Worm (Caenorhabditis elegans) whole organism, late embryonic: ENCODE data around the gene F28F5.6.

ENCODE experiments used
- C08G9.2 ChIP-seq: sonication (generic microtip); optimal IDR thresholded peaks from 2 replicates; lab custom pipeline; 2016; ENCODE audit warnings: mild to moderate bottlenecking, missing genetic modification characterization, moderate library complexity, missing compliant biosample characterization
- C38D4.7 ChIP-seq: fragments of 200-800 bp; sonication (Bioruptor generic); optimal IDR thresholded peaks from 2 replicates; lab custom pipeline; 2018; ENCODE audit warnings: mild to moderate bottlenecking, missing genetic modification characterization, moderate library complexity, missing compliant biosample characterization
- K02D7.2 ChIP-seq: sonication (generic microtip); optimal IDR thresholded peaks from 2 replicates; lab custom pipeline; 2017; ENCODE audit warnings: mild to moderate bottlenecking, missing genetic modification characterization, missing compliant biosample characterization
- K09A11.1 ChIP-seq: sonication (generic microtip); optimal IDR thresholded peaks from 2 replicates; lab custom pipeline; 2017; ENCODE audit warnings: antibody characterized with exemption, mild to moderate bottlenecking, missing genetic modification characterization, missing compliant biosample characterization; ENCODE audit not compliant: insufficient read depth
- T23F11.4 ChIP-seq: fragments of 200-800 bp; sonication (Bioruptor generic); optimal IDR thresholded peaks from 2 replicates; lab custom pipeline; 2018; ENCODE audit warnings: mild to moderate bottlenecking, missing genetic modification characterization, missing compliant biosample characterization
- ahr-1 ChIP-seq: sonication (generic microtip); optimal IDR thresholded peaks from 2 replicates; lab custom pipeline; 2016; ENCODE audit warnings: missing genetic modification characterization, missing compliant biosample characterization
- ceh-14 ChIP-seq: sonication (generic microtip); optimal IDR thresholded peaks from 2 replicates; lab custom pipeline; 2016; ENCODE audit warnings: missing genotype, missing genetic modification characterization, missing compliant biosample characterization
- ceh-18 ChIP-seq: sonication (generic microtip); optimal IDR thresholded peaks from 2 replicates; lab custom pipeline; 2016; ENCODE audit warnings: missing genetic modification characterization, missing compliant biosample characterization
- ceh-22 ChIP-seq: sonication (generic microtip); optimal IDR thresholded peaks from 2 replicates; lab custom pipeline; 2017; ENCODE audit warnings: missing biosample characterization, missing genetic modification characterization
- ceh-30 ChIP-seq: fragments of 150-350 bp; optimal IDR thresholded peaks from 2 replicates; lab custom pipeline; 2014; ENCODE audit warnings: missing biosample characterization, missing genetic modification characterization
- ceh-31 ChIP-seq: sonication (generic microtip); optimal IDR thresholded peaks from 2 replicates; lab custom pipeline; 2016; ENCODE audit warnings: missing genetic modification characterization, missing compliant biosample characterization
- ceh-34 ChIP-seq: sonication (generic microtip); optimal IDR thresholded peaks from 2 replicates; lab custom pipeline; 2016; ENCODE audit warnings: mild to moderate bottlenecking, missing genetic modification characterization, missing compliant biosample characterization
- ceh-45 ChIP-seq: fragments of 200-800 bp; sonication (Bioruptor generic); IDR thresholded peaks from 2 replicates; pipeline ENCODE4 v1.3.6; 2022; ENCODE audit warnings: missing genetic modification reagents, missing genetic modification characterization, missing compliant biosample characterization
- ceh-6 ChIP-seq: fragments of 200-800 bp; sonication (Bioruptor generic); optimal IDR thresholded peaks from 2 replicates; lab custom pipeline; 2018; ENCODE audit warnings: mild to moderate bottlenecking, missing genetic modification characterization, missing compliant biosample characterization
- ceh-9 ChIP-seq: sonication (generic microtip); optimal IDR thresholded peaks from 2 replicates; lab custom pipeline; 2016; ENCODE audit warnings: mild to moderate bottlenecking, missing genetic modification characterization, inconsistent platforms, missing compliant biosample characterization
- che-1 ChIP-seq: sonication (generic microtip); optimal IDR thresholded peaks from 2 replicates; lab custom pipeline; 2016; ENCODE audit warnings: mild to moderate bottlenecking, missing genetic modification characterization, missing compliant biosample characterization
- dmd-4 ChIP-seq: sonication (generic microtip); optimal IDR thresholded peaks from 2 replicates; lab custom pipeline; 2016; ENCODE audit warnings: borderline replicate concordance, missing genetic modification characterization, missing compliant biosample characterization
- dve-1 ChIP-seq: sonication (generic microtip); optimal IDR thresholded peaks from 2 replicates; lab custom pipeline; 2017; ENCODE audit warnings: antibody characterized with exemption, mild to moderate bottlenecking, missing genetic modification characterization, missing compliant biosample characterization
- elt-2 ChIP-seq: sonication (generic microtip); optimal IDR thresholded peaks from 2 replicates; lab custom pipeline; 2016; ENCODE audit warnings: missing genetic modification reagents, missing genetic modification characterization, missing compliant biosample characterization
- elt-4 ChIP-seq: sonication (generic microtip); optimal IDR thresholded peaks from 2 replicates; lab custom pipeline; 2016; ENCODE audit warnings: missing genetic modification characterization, missing compliant biosample characterization
- ets-4 ChIP-seq: sonication (generic microtip); optimal IDR thresholded peaks from 2 replicates; lab custom pipeline; 2016; ENCODE audit warnings: missing genetic modification characterization, missing compliant biosample characterization
- fax-1 ChIP-seq: sonication (generic microtip); optimal IDR thresholded peaks from 2 replicates; lab custom pipeline; 2016; ENCODE audit warnings: missing genotype, missing genetic modification characterization, missing compliant biosample characterization
- fkh-10 ChIP-seq: fragments of 150-350 bp; optimal IDR thresholded peaks from 2 replicates; lab custom pipeline; 2014; ENCODE audit warnings: missing biosample characterization, missing genetic modification reagents, missing genetic modification characterization
- fkh-6 ChIP-seq: sonication (generic microtip); optimal IDR thresholded peaks from 2 replicates; lab custom pipeline; 2016; ENCODE audit warnings: missing genetic modification characterization, missing compliant biosample characterization
- gmeb-2 ChIP-seq: sonication (generic microtip); optimal IDR thresholded peaks from 2 replicates; lab custom pipeline; 2016; ENCODE audit warnings: missing genetic modification characterization, inconsistent platforms, missing compliant biosample characterization
- hlh-30 ChIP-seq: sonication (generic microtip); optimal IDR thresholded peaks from 2 replicates; lab custom pipeline; 2017; ENCODE audit warnings: antibody characterized with exemption, missing genetic modification characterization, missing compliant biosample characterization; ENCODE audit not compliant: insufficient read depth
- hlh-6 ChIP-seq: sonication (generic microtip); optimal IDR thresholded peaks from 2 replicates; lab custom pipeline; 2016; ENCODE audit warnings: missing genotype, missing genetic modification characterization, missing compliant biosample characterization
- hlh-8 ChIP-seq: sonication (generic microtip); optimal IDR thresholded peaks from 2 replicates; lab custom pipeline; 2016; ENCODE audit warnings: missing genotype, missing genetic modification characterization, missing compliant biosample characterization
- lin-11 ChIP-seq: fragments of 200-800 bp; sonication (Bioruptor generic); optimal IDR thresholded peaks from 2 replicates; lab custom pipeline; 2018; ENCODE audit warnings: mild to moderate bottlenecking, missing genetic modification characterization, missing compliant biosample characterization
- madf-2 ChIP-seq: sonication (generic microtip); optimal IDR thresholded peaks from 2 replicates; lab custom pipeline; 2017; ENCODE audit warnings: missing genetic modification characterization, missing compliant biosample characterization
- nhr-232 ChIP-seq: sonication (generic microtip); optimal IDR thresholded peaks from 2 replicates; lab custom pipeline; 2016; ENCODE audit warnings: missing genetic modification characterization, missing compliant biosample characterization
- pag-3 ChIP-seq: sonication (generic microtip); optimal IDR thresholded peaks from 2 replicates; lab custom pipeline; 2016; ENCODE audit warnings: missing compliant biosample characterization, missing genetic modification characterization, borderline replicate concordance
- pha-2 ChIP-seq: sonication (generic microtip); optimal IDR thresholded peaks from 2 replicates; lab custom pipeline; 2017; ENCODE audit warnings: mild to moderate bottlenecking, missing genetic modification characterization, missing compliant biosample characterization
- pros-1 ChIP-seq: fragments of 150-350 bp; optimal IDR thresholded peaks from 2 replicates; lab custom pipeline; 2014; ENCODE audit warnings: missing biosample characterization, missing genetic modification reagents, missing genetic modification characterization
- ref-2 ChIP-seq: sonication (generic microtip); optimal IDR thresholded peaks from 2 replicates; lab custom pipeline; 2016; ENCODE audit warnings: missing genetic modification characterization, missing compliant biosample characterization
- rnt-1 ChIP-seq: sonication (generic microtip); optimal IDR thresholded peaks from 2 replicates; lab custom pipeline; 2016; ENCODE audit warnings: missing genetic modification characterization, missing compliant biosample characterization
- sdc-2 ChIP-seq: sonication (generic microtip); optimal IDR thresholded peaks from 2 replicates; lab custom pipeline; 2016; ENCODE audit warnings: missing genotype, missing genetic modification characterization, missing compliant biosample characterization
- sox-4 ChIP-seq: sonication (generic microtip); optimal IDR thresholded peaks from 2 replicates; lab custom pipeline; 2017; ENCODE audit warnings: mild to moderate bottlenecking, missing genetic modification characterization, inconsistent platforms, missing compliant biosample characterization
- tbx-2 ChIP-seq: sonication (generic microtip); optimal IDR thresholded peaks from 2 replicates; lab custom pipeline; 2016; ENCODE audit warnings: missing genetic modification characterization, missing compliant biosample characterization
- ttx-3 ChIP-seq: sonication (generic microtip); optimal IDR thresholded peaks from 2 replicates; lab custom pipeline; 2016; ENCODE audit warnings: missing genetic modification reagents, missing genetic modification characterization, missing compliant biosample characterization
- unc-55 ChIP-seq: sonication (generic microtip); optimal IDR thresholded peaks from 2 replicates; lab custom pipeline; 2017; ENCODE audit warnings: missing biosample characterization, missing genetic modification reagents, missing genetic modification characterization
- unc-86 ChIP-seq: sonication (generic microtip); optimal IDR thresholded peaks from 2 replicates; lab custom pipeline; 2016; ENCODE audit warnings: missing genetic modification characterization, missing compliant biosample characterization
- zip-5 ChIP-seq: sonication (generic microtip); optimal IDR thresholded peaks from 2 replicates; lab custom pipeline; 2016; ENCODE audit warnings: missing genetic modification characterization, missing compliant biosample characterization
- ztf-16 ChIP-seq: sonication (generic microtip); optimal IDR thresholded peaks from 2 replicates; lab custom pipeline; 2017; ENCODE audit warnings: missing genetic modification characterization, missing compliant biosample characterization

The F28F5.6 gene

DNA sequence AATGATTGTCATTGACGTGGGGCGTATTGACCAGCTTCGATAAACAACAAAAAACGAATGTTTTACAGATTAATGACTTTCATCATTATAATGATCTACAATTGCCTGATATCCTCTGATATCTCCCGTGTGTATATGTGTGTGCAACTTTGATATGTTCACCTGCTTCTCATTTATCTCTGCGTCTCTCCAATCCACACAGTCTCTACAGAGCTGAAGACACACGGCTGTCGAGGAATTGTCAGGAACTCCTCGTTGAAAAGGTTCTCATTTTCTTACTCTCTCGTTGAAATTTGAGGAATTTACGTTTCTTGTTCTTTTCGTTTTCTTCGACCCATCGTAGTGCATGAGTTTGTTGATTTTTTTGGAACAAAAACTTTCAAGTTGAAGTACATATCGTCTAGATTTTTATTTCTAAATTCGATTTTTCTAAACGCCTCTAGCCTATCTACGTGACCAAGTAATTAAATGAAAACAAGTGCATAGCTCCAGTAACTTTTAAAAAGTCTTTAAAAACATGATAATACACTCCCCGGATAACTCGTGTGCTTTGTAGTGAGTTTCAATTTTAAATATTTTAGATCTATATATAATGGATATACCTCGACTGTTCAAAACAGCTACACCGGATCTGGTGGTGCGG, 1.3 kb upstream of the F28F5.6 start, which contains the start of gene ten-1:
Gene ten-1 (plus strand): TSS at position 593 of the 643 bp plus-strand sequence.
- TF ChIP-seq unc-55 (GFP tag; lab: Kevin White, UChicago) = peak; percentile 69
- no peak for TF ChIP-seq C08G9.2 (tag; lab: Kevin White, UChicago)
- no peak for TF ChIP-seq hlh-6 (tag; lab: Kevin White, UChicago)
- TF ChIP-seq hlh-30 = no peak
- no peak for TF ChIP-seq ets-4 (tag; lab: Kevin White, UChicago)
- TF ChIP-seq C38D4.7 (GFP tag; lab: Kevin White, UChicago) = no peak
- TF ChIP-seq pros-1 (tag; lab: Kevin White, UChicago) = no peak
- TF ChIP-seq, all 69 proteins: peak for 1

DNA sequence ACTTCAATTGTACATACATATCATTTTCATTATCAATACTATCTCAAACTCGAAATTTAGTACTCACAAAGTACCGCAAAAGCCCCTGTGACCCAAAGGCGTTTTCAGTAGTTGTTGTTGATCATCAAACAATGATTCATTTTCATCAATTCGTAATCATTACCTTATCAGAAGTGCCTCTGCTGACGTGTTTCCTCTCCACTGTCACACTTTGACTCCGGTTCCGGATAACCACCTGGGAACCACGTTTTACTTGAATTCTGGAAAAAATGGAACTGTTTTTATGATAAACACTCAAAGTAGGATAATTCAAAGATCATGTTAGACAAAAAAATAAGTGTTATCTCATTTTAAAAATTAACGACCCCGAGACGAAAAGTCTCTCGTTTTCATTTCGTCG, 1.1 kb downstream of the F28F5.6 start:
- TF ChIP-seq unc-86 = no peak

DNA sequence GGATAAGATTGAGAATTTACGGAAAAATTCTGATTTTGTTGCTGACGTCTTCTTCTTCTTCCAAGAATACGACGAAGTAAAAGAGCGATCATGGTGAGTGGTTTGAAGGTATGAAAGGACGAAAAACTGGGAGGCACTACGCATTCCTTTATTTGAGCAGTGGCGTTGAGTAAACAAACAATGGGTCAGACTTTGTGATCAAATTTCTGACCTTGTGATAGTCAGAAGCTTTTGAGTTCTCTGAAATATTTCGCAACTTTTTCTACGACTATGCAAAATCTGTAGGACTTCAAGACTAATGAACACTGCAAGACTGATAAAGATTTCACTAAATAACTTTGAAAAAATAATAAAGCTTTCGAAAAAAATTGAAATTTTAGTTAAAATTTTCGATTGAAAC, 2.2 kb downstream of the F28F5.6 start, which contains the start of gene F28F5.4:
Gene F28F5.4 (minus strand): TSS at position 104 of the 400 bp plus-strand sequence.
- TF ChIP-seq ref-2 (tag; lab: Kevin White, UChicago) = no peak
- TF ChIP-seq, all 69 proteins: peak for 0

DNA sequence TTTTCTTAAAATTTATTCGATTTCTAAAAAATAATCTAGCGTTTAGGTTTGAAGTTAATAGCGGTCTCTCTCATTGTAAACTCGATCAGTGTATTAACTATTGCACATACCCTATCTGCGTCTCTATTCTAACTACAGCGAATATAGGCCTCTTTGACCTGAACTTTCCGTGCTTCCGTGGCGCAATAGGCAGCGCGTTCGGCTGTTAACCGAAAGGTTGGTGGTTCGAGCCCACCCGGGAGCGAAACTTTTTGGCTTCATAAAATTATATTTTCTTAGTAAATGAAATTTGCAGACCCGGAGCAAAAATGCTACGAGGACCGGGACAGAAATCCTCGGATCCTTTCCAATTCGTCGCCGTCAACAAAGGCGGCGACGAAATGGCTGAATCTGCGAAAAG, 13.8 kb downstream of the F28F5.6 start:
- TF ChIP-seq ceh-30 (tag; lab: Kevin White, UChicago) = no peak
- peak; percentile 39 for TF ChIP-seq C38D4.7 (GFP tag; lab: Kevin White, UChicago)
- TF ChIP-seq ttx-3 (tag; lab: Kevin White, UChicago) = peak; percentile 35
- TF ChIP-seq che-1 = peak; percentile 62
- TF ChIP-seq zip-5 (tag; lab: Kevin White, UChicago) = no peak
- peak; percentile 35 for TF ChIP-seq dmd-4
- no peak for TF ChIP-seq unc-55 (GFP tag; lab: Kevin White, UChicago)
- TF ChIP-seq nhr-232 (tag; lab: Kevin White, UChicago) = peak; percentile 40
- peak; percentile 30 for TF ChIP-seq tbx-2 (tag; lab: Kevin White, UChicago)
- TF ChIP-seq madf-2 (tag; lab: Kevin White, UChicago) = peak; percentile 13
- TF ChIP-seq fax-1 (tag; lab: Kevin White, UChicago) = peak; percentile 4
- no peak for TF ChIP-seq pag-3
- no peak for TF ChIP-seq ceh-9 (tag; lab: Kevin White, UChicago)
- peak; percentile 33 for TF ChIP-seq sox-4 (tag; lab: Kevin White, UChicago)
- peak; percentile 27 for TF ChIP-seq sdc-2 (tag; lab: Kevin White, UChicago)
- peak; percentile 24 for TF ChIP-seq rnt-1 (tag; lab: Kevin White, UChicago)
- TF ChIP-seq ceh-45 (GFP tag; lab: Robert Waterston, UW) = peak; percentile 60; the same call in 1 of the 2 replicates
- peak; percentile 4 for TF ChIP-seq hlh-8
- peak; percentile 47 for TF ChIP-seq elt-2 (tag; lab: Kevin White, UChicago)
- TF ChIP-seq ref-2 (tag; lab: Kevin White, UChicago) = peak; percentile 15
- TF ChIP-seq lin-11 (tag; lab: Kevin White, UChicago) = peak; percentile 18
- TF ChIP-seq ceh-31 (tag; lab: Kevin White, UChicago) = no peak
- TF ChIP-seq ceh-14 (tag; lab: Kevin White, UChicago) = no peak
- TF ChIP-seq C08G9.2 (tag; lab: Kevin White, UChicago) = peak; percentile 34
- peak; percentile 21 for TF ChIP-seq ztf-16 (tag; lab: Kevin White, UChicago)
- no peak for TF ChIP-seq fkh-6 (tag; lab: Kevin White, UChicago)
- TF ChIP-seq dve-1 (tag; lab: Kevin White, UChicago) = peak; percentile 22
- TF ChIP-seq ceh-34 (tag; lab: Kevin White, UChicago) = peak; percentile 7
- peak; percentile 29 for TF ChIP-seq pha-2 (tag; lab: Kevin White, UChicago)
- peak; percentile 58 for TF ChIP-seq K09A11.1 (tag; lab: Kevin White, UChicago)
- TF ChIP-seq hlh-30 = no peak
- no peak for TF ChIP-seq elt-4
- peak; percentile 26 for TF ChIP-seq ceh-18
- peak; percentile 11 for TF ChIP-seq K02D7.2 (tag; lab: Kevin White, UChicago)
- TF ChIP-seq unc-86 = peak; percentile 65
- TF ChIP-seq gmeb-2 (tag; lab: Kevin White, UChicago) = peak; percentile 44
- TF ChIP-seq ceh-6 (GFP tag; lab: Kevin White, UChicago) = peak; percentile 41
- TF ChIP-seq fkh-10 (GFP tag; lab: Kevin White, UChicago) = no peak
- no peak for TF ChIP-seq ahr-1 (tag; lab: Kevin White, UChicago)
- TF ChIP-seq T23F11.4 (GFP tag; lab: Kevin White, UChicago) = no peak
- no peak for TF ChIP-seq ceh-22 (tag; lab: Kevin White, UChicago)
